Fruit fly (Drosophila melanogaster): ENCODE results near the gene sob.

The sob gene

DNA sequence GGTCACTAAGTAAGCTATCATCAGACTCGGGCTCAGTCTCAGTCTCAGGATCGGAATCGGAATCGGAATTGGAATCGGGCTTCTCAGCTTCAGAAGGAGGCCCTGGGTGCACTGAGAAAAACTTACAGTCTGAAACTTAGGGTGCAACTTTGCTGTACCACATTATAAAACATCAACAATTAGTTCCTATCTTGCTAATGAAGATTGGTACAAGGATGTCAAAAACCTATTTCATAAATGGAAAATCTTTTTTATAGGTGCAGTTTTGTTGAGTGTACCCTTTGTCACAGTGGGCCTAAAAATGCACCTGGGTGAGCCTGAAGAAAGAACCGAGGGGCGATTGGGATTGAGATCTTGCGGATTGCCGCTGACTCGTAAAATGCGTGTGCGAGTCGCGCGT lies 27.8 kb downstream of the sob start (continued):
- TF ChIP-seq fkh (GFP tag; optimal IDR thresholded peaks at IDR 0.05): no peak
- peak; percentile 71 for TF ChIP-seq CG3919 (GFP tag; optimal IDR thresholded peaks at IDR 0.05)
- TF ChIP-seq Hr38 (GFP tag; optimal IDR thresholded peaks at IDR 0.05): no peak
- TF ChIP-seq Met (GFP tag; optimal IDR thresholded peaks at IDR 0.05): peak; percentile 72
- TF ChIP-seq Hr4 (GFP tag; optimal IDR thresholded peaks at IDR 0.05): peak; percentile 26
- peak; percentile 73 for TF ChIP-seq fd59A (GFP tag; optimal IDR thresholded peaks at IDR 0.05)
- TF ChIP-seq Sox102F (GFP tag; optimal IDR thresholded peaks at IDR 0.05): peak; percentile 74
- peak; percentile 37 for TF ChIP-seq CG34406 (GFP tag; optimal IDR thresholded peaks at IDR 0.05)
- TF ChIP-seq vri (GFP tag; optimal IDR thresholded peaks at IDR 0.05): peak; percentile 60
- peak; percentile 59 for TF ChIP-seq CG11762 (GFP tag; optimal IDR thresholded peaks at IDR 0.05; ENCODE audit: insufficient read depth)
- TF ChIP-seq CG32006 (GFP tag; optimal IDR thresholded peaks at IDR 0.05): peak; percentile 35
- no peak for TF ChIP-seq dac (GFP tag; optimal IDR thresholded peaks at IDR 0.05)
- peak; percentile 3 for TF ChIP-seq Sox15 (GFP tag; optimal IDR thresholded peaks at IDR 0.05)
- TF ChIP-seq CG15336 (GFP tag; IDR thresholded peaks at IDR 0.05): 0 out of 2 replicates have a peak, but pooled peaks have one; percentile 19
- peak; percentile 78 for TF ChIP-seq acj6 (GFP tag; optimal IDR thresholded peaks at IDR 0.05)
- TF ChIP-seq achi (GFP tag; optimal IDR thresholded peaks at IDR 0.05): peak; percentile 50
- peak; percentile 78 for TF ChIP-seq CG10669 (GFP tag; optimal IDR thresholded peaks at IDR 0.05)
- TF ChIP-seq esn (GFP tag; optimal IDR thresholded peaks at IDR 0.05): peak; percentile 76
- TF ChIP-seq Lpt (GFP tag; optimal IDR thresholded peaks at IDR 0.05): peak; percentile 11
- TF ChIP-seq CG6792 (GFP tag; optimal IDR thresholded peaks at IDR 0.05): peak; percentile 72
- peak; percentile 42 for TF ChIP-seq CG6854 (GFP tag; optimal IDR thresholded peaks at IDR 0.05)

- TF ChIP-seq CG34406 (GFP tag; optimal IDR thresholded peaks at IDR 0.05) (no peak), CG32006 (GFP tag; optimal IDR thresholded peaks at IDR 0.05) (no peak), CG9139 (GFP tag; optimal IDR thresholded peaks at IDR 0.05) (no peak), CG11902 (GFP tag; optimal IDR thresholded peaks at IDR 0.05) (no peak), Met (GFP tag; optimal IDR thresholded peaks at IDR 0.05) (no peak), Smox (GFP tag; optimal IDR thresholded peaks at IDR 0.05) (no peak), CG10631 (GFP tag; optimal IDR thresholded peaks at IDR 0.05) (no peak), topi (GFP tag; optimal IDR thresholded peaks at IDR 0.05) (peak; percentile 1), Eip78C (GFP tag) (peak; percentile 10), Ets21C (GFP tag; optimal IDR thresholded peaks at IDR 0.05) (no peak), acj6 (GFP tag; optimal IDR thresholded peaks at IDR 0.05) (no peak), fd59A (GFP tag; optimal IDR thresholded peaks at IDR 0.05) (no peak), svp (GFP tag) (peak; percentile 47), achi (GFP tag; optimal IDR thresholded peaks at IDR 0.05) (no peak), Gug (GFP tag; IDR thresholded peaks at IDR 0.05) (no peak), CG31627 (GFP tag; optimal IDR thresholded peaks at IDR 0.05) (peak; percentile 10), fkh (GFP tag; optimal IDR thresholded peaks at IDR 0.05) (no peak), CG16779 (tag; optimal IDR thresholded peaks at IDR 0.05) (no peak), lz (GFP tag; optimal IDR thresholded peaks at IDR 0.05) (peak; percentile 10), OdsH (GFP tag; optimal IDR thresholded peaks at IDR 0.05) (no peak), CG3919 (GFP tag; optimal IDR thresholded peaks at IDR 0.05) (no peak), CG8119 (GFP tag; IDR thresholded peaks at IDR 0.05) (no peak), vri (GFP tag; optimal IDR thresholded peaks at IDR 0.05) (peak; percentile 41), CG8319 (GFP tag; optimal IDR thresholded peaks at IDR 0.05) (no peak), CG10669 (GFP tag; optimal IDR thresholded peaks at IDR 0.05) (no peak)
These were observed 30.0 kb downstream of the sob start for dm6 chr2L:3550583-3550982.

DNA sequence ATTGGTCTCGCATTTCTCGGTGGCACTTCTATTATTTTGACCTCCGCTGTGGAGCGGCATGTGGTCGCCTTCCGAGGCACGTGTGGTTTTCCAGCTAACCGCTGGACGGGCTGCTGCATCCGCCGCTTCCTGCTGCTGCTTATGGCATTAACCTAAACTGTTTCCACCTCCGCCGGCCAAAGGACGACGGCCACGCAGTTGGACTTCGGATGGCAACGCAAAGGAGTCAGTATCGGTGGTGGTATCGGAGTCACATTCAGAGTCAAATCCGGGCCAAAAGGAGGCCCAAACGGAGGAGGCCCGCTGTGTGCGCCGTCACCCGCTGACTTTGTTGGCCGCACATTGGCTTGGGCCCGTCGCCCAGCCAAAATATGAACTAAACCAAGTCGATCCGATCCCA lies 30.8 kb downstream of the sob start:
- TF ChIP-seq CG15336 (GFP tag; IDR thresholded peaks at IDR 0.05): no peak

- TF ChIP-seq CG15336 (GFP tag; IDR thresholded peaks at IDR 0.05): no peak
- TF ChIP-seq fkh (GFP tag; optimal IDR thresholded peaks at IDR 0.05): peak; percentile 81
- TF ChIP-seq dsx (GFP tag; optimal IDR thresholded peaks at IDR 0.05; ENCODE audit: poor library complexity, severe bottlenecking): no peak
- TF ChIP-seq Met (GFP tag; optimal IDR thresholded peaks at IDR 0.05): no peak
- no peak for TF ChIP-seq fd59A (GFP tag; optimal IDR thresholded peaks at IDR 0.05)
- TF ChIP-seq Hr39 (GFP tag; optimal IDR thresholded peaks at IDR 0.05): no peak
These were observed 31.7 kb downstream of the sob start for dm6 chr2L:3548879-3549278.
